Worm (Caenorhabditis elegans): Measurements from ENCODE around the gene mdt-30.

ce11 chrIII:7996353-7996752, 31.5 kb downstream of the mdt-30 start, which contains the start of gene npr-17:
- TF ChIP-seq B0261.1 (tag; optimal IDR thresholded peaks at IDR 0.05) (no peak), ets-4 (GFP tag; optimal IDR thresholded peaks at IDR 0.05) (no peak), T07F8.4 (tag; optimal IDR thresholded peaks at IDR 0.05) (no peak), unc-130 (GFP tag; optimal IDR thresholded peaks at IDR 0.05) (no peak), nfyb-1 (GFP tag; IDR thresholded peaks at IDR 0.05) (no peak), ceh-91 (GFP tag; IDR thresholded peaks at IDR 0.05) (no peak), chd-7 (tag; optimal IDR thresholded peaks at IDR 0.05) (no peak)
